Worm (Caenorhabditis elegans) whole organism, L4 larva: ENCODE measurements around the gene nspc-3.

Experiments
- daf-12 ChIP-seq: fragments of 150-350 bp; optimal IDR thresholded peaks from 2 replicates; lab custom pipeline; 2014; ENCODE audit warnings: missing biosample characterization, missing genetic modification reagents, missing genetic modification characterization
- fos-1 ChIP-seq: fragments of 150-350 bp; optimal IDR thresholded peaks from 2 replicates; lab custom pipeline; 2014; ENCODE audit warnings: missing biosample characterization, missing genetic modification characterization
- hif-1 ChIP-seq, 2 experiments: sonication (generic microtip); optimal IDR thresholded peaks; 2 replicates each; lab custom pipeline; 2016 to 2017; ENCODE audit warnings: missing compliant biosample characterization in 2 of 2, missing genetic modification characterization in 2 of 2, missing genetic modification reagents in 2 of 2, missing genotype in 2 of 2, mild to moderate bottlenecking in 1 of 2
- lir-3 ChIP-seq: sonication (generic microtip); optimal IDR thresholded peaks from 2 replicates; lab custom pipeline; 2016; ENCODE audit warnings: mild to moderate bottlenecking, missing genetic modification characterization, missing compliant biosample characterization
- zag-1 ChIP-seq: fragments of 150-350 bp; optimal IDR thresholded peaks from 2 replicates; lab custom pipeline; 2014; ENCODE audit warnings: missing biosample characterization, missing genetic modification characterization

- TF ChIP-seq daf-12 (tag; lab: Kevin White, UChicago) (no peak), hif-1 (tag; optimal IDR thresholded peaks at IDR 0.05; lab: Kevin White, UChicago) (no peak), lir-3 (no peak), fos-1 (no peak), zag-1 (no peak)
Observed at ce11 chrX:8568423-8568903, 31.6 kb downstream of the nspc-3 start.
